Fruit fly (Drosophila melanogaster): ENCODE measurements around the gene CG17321.

DNA sequence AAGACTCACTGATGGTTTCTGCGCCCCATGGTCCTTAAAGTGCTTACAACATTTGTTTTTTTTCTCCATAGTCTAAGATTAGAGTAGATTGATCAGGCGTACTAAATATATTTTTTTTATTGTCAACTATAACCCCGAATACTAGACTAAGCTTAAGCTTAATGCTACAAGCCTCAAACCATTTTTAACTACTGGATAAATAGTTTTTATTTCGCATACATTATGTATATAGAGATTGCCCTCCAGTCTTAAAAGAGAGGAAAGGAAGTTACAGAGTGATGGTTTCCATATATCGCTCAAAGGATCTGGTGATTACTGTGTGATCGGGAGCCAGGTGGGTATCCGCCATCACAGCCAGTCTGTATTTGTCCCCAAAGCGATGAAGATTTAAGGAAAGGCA is 3.8 kb upstream of the CG17321 start, which contains the start of gene CG31752:
- TF ChIP-seq ttk (optimal IDR thresholded peaks at IDR 0.05) = no peak
- TF ChIP-seq Sin3A (optimal IDR thresholded peaks at IDR 0.05) = no peak
- TF ChIP-seq psq (optimal IDR thresholded peaks at IDR 0.05) = no peak
- TF ChIP-seq Myc (optimal IDR thresholded peaks at IDR 0.05) = no peak
- no peak for TF ChIP-seq h (optimal IDR thresholded peaks at IDR 0.05)

All from Kc167 (cell line).